Worm (Caenorhabditis elegans) whole organism, L1 larva: Measurements from ENCODE around the gene R31.2.

Experiments used
- C04F5.9 ChIP-seq: sonication (generic microtip); optimal IDR thresholded peaks from 2 replicates; lab custom pipeline; 2016; ENCODE audit warnings: missing genetic modification characterization, missing compliant biosample characterization
- aha-1 ChIP-seq: fragments of 150-350 bp; optimal IDR thresholded peaks from 2 replicates; lab custom pipeline; 2014; ENCODE audit warnings: missing biosample characterization, missing genetic modification characterization
- alr-1 ChIP-seq: fragments of 200-800 bp; sonication (Bioruptor generic); optimal IDR thresholded peaks from 2 replicates; lab custom pipeline; 2018; ENCODE audit warnings: borderline replicate concordance, mild to moderate bottlenecking, missing genetic modification characterization, missing compliant biosample characterization
- aly-2 ChIP-seq: fragments of 150-350 bp; optimal IDR thresholded peaks from 2 replicates; lab custom pipeline; 2014; ENCODE audit warnings: missing biosample characterization, missing genetic modification characterization
- blmp-1 ChIP-seq: fragments of 150-350 bp; optimal IDR thresholded peaks from 2 replicates; lab custom pipeline; 2014; ENCODE audit warnings: missing biosample characterization, missing genetic modification characterization
- ceh-88 ChIP-seq: fragments of 200-800 bp; sonication (Bioruptor generic); IDR thresholded peaks from 2 replicates; pipeline ENCODE4 v1.3.6; 2022; ENCODE audit warnings: missing genetic modification characterization, missing compliant biosample characterization
- ceh-90 ChIP-seq: sonication (generic microtip); optimal IDR thresholded peaks from 2 replicates; lab custom pipeline; 2016; ENCODE audit warnings: missing genetic modification characterization, missing compliant biosample characterization
- efl-1 ChIP-seq, 4 experiments: fragments of 150-350 bp; optimal IDR thresholded peaks in 3 of 4; peaks in 1 of 4; 1 replicate in 1 of 4; 2 replicates in 3 of 4; lab custom pipeline; 2014; ENCODE audit warnings: missing biosample characterization in 2 of 4, missing genetic modification characterization in 2 of 4, missing genetic modification reagents in 2 of 4
- egl-13 ChIP-seq: sonication (generic microtip); optimal IDR thresholded peaks from 2 replicates; lab custom pipeline; 2016; ENCODE audit warnings: missing genotype, missing genetic modification reagents, missing genetic modification characterization, missing compliant biosample characterization
- elt-2 ChIP-seq: sonication (generic microtip); optimal IDR thresholded peaks from 2 replicates; lab custom pipeline; 2016; ENCODE audit warnings: missing genetic modification characterization, mild to moderate bottlenecking, inconsistent platforms, missing compliant biosample characterization, missing genetic modification reagents
- ets-5 ChIP-seq: fragments of 200-800 bp; sonication (Bioruptor generic); IDR thresholded peaks from 2 replicates; pipeline ENCODE4 v1.3.6; 2022; ENCODE audit warnings: missing genetic modification characterization, missing compliant biosample characterization
- fkh-4 ChIP-seq: sonication (generic microtip); optimal IDR thresholded peaks from 2 replicates; lab custom pipeline; 2016; ENCODE audit warnings: missing compliant biosample characterization, missing genetic modification characterization, borderline replicate concordance
- hpl-2 ChIP-seq: fragments of 150-350 bp; optimal IDR thresholded peaks from 2 replicates; lab custom pipeline; 2014; ENCODE audit warnings: missing biosample characterization, missing genetic modification reagents, missing genetic modification characterization
- isw-1 ChIP-seq: fragments of 200-800 bp; sonication (Bioruptor generic); IDR thresholded peaks from 2 replicates; pipeline ENCODE4 v1.3.6; 2022; ENCODE audit warnings: missing genetic modification characterization, missing compliant biosample characterization
- lin-14 ChIP-seq: fragments of 200-800 bp; sonication (Bioruptor generic); optimal IDR thresholded peaks from 2 replicates; lab custom pipeline; 2018; ENCODE audit warnings: mild to moderate bottlenecking, missing genetic modification characterization, moderate library complexity, missing compliant biosample characterization
- lin-15B ChIP-seq: fragments of 150-350 bp; sonication (generic microtip); optimal IDR thresholded peaks from 3 replicates; lab custom pipeline; 2014; ENCODE audit warnings: missing biosample characterization, missing genetic modification characterization
- lin-35 ChIP-seq, 2 experiments: fragments of 150-350 bp; optimal IDR thresholded peaks; 2 replicates each; lab custom pipeline; 2014; ENCODE audit warnings: missing biosample characterization in 2 of 2, missing genetic modification characterization in 2 of 2, missing genetic modification reagents in 2 of 2
- lir-3 ChIP-seq: sonication (generic microtip); optimal IDR thresholded peaks from 2 replicates; lab custom pipeline; 2016; ENCODE audit warnings: mild to moderate bottlenecking, missing genetic modification characterization, moderate library complexity, missing compliant biosample characterization; ENCODE audit not compliant: poor library complexity
- lsy-2 ChIP-seq, 2 experiments: fragments of 150-350 bp; optimal IDR thresholded peaks; 2 replicates each; lab custom pipeline; 2014; ENCODE audit warnings: missing biosample characterization in 2 of 2, missing genetic modification characterization in 2 of 2
- nhr-11 ChIP-seq: fragments of 150-350 bp; optimal IDR thresholded peaks from 2 replicates; lab custom pipeline; 2014; ENCODE audit warnings: missing biosample characterization, missing genetic modification characterization
- nhr-47 ChIP-seq: sonication (generic microtip); optimal IDR thresholded peaks from 2 replicates; lab custom pipeline; 2016; ENCODE audit warnings: mild to moderate bottlenecking, missing genetic modification characterization, moderate library complexity, missing compliant biosample characterization
- nhr-71 ChIP-seq: sonication (generic microtip); optimal IDR thresholded peaks from 2 replicates; lab custom pipeline; 2016; ENCODE audit warnings: mild to moderate bottlenecking, missing genetic modification characterization, moderate library complexity, missing compliant biosample characterization
- nhr-76 ChIP-seq: sonication (generic microtip); optimal IDR thresholded peaks from 2 replicates; lab custom pipeline; 2017; ENCODE audit warnings: missing biosample characterization, missing genetic modification characterization
- nhr-77 ChIP-seq: fragments of 150-350 bp; optimal IDR thresholded peaks from 2 replicates; lab custom pipeline; 2014; ENCODE audit warnings: missing biosample characterization, missing genetic modification characterization
- nhr-85 ChIP-seq: sonication (generic microtip); peaks from one replicate; lab custom pipeline; 2016; ENCODE audit warnings: missing genetic modification characterization, inconsistent platforms, missing compliant biosample characterization
- nhr-90 ChIP-seq: sonication (generic microtip); optimal IDR thresholded peaks from 2 replicates; lab custom pipeline; 2016; ENCODE audit warnings: mild to moderate bottlenecking, missing genetic modification characterization, missing compliant biosample characterization; ENCODE audit not compliant: poor library complexity
- skn-1 ChIP-seq: fragments of 150-350 bp; optimal IDR thresholded peaks from 2 replicates; lab custom pipeline; 2014; ENCODE audit warnings: missing biosample characterization, missing genetic modification characterization
- unc-130 ChIP-seq: fragments of 150-350 bp; optimal IDR thresholded peaks from 2 replicates; lab custom pipeline; 2017; ENCODE audit warnings: missing biosample characterization, missing genetic modification characterization, inconsistent platforms
- unc-98 ChIP-seq: fragments of 200-800 bp; sonication (Bioruptor generic); IDR thresholded peaks from 2 replicates; pipeline ENCODE4 v1.3.6; 2022; ENCODE audit warnings: missing genetic modification characterization, missing compliant biosample characterization
- vab-15 ChIP-seq: sonication (generic microtip); optimal IDR thresholded peaks from 2 replicates; lab custom pipeline; 2017; ENCODE audit warnings: missing genotype, mild to moderate bottlenecking, missing genetic modification characterization, missing compliant biosample characterization
- ztf-11 ChIP-seq, 2 experiments: sonication (generic microtip); optimal IDR thresholded peaks; 2 replicates each; lab custom pipeline; 2016 to 2017; ENCODE audit warnings: missing genetic modification characterization in 2 of 2, missing biosample characterization in 1 of 2, missing compliant biosample characterization in 1 of 2
- ztf-4 ChIP-seq: fragments of 150-350 bp; optimal IDR thresholded peaks from 2 replicates; lab custom pipeline; 2014; ENCODE audit warnings: missing biosample characterization, missing genetic modification characterization

R31.2 gene

DNA sequence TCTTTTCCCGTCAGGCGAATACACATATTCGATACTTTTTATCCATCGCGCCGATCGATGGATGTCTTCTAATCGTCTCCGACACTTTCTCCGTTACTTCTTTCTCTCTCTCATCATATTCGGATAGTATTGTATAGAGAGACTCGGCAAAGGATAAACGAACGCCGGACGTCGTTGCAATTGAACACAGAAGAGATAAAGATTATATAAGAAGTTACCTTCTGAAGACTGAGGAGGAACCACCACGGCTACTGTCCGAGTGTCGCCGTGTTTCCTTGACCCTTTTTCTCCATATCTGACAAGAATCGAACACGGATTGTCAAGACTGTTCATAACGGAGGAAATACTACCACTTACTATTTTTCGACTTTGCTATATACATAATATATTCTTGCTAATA lies 18.2 kb upstream of the R31.2 start, which contains the start of gene sma-1:
Gene sma-1, plus strand, starts transcription at position 301 of the 400 bp plus-strand sequence.
- TF ChIP-seq unc-98 (GFP tag; lab: Robert Waterston, UW) = no peak
- peak; percentile 87 for TF ChIP-seq blmp-1

DNA sequence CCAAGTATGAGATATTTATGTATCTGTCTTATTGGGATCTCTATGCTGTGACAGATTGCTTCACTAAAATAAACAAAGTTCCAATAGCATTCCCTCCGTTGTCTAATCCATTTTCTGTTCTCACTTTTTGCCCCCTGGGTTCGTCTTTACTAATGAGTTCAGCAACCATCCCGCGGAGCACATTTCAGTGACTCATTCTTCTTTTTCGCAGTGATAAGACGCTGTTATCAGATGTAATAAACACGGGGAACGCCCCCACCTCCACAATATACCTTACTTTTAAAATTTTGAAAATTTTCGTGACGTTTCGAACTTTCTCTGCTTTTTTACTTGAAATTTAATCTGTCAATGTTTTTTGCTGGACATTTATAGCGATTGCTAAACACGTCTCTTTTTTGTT lies 17.2 kb upstream of the R31.2 start:
- TF ChIP-seq ceh-90 (no peak), lsy-2 (tag; optimal IDR thresholded peaks at IDR 0.05; lab: Kevin White, UChicago) (no peak), lin-15B (tag; lab: Kevin White, UChicago) (no peak), alr-1 (tag; lab: Kevin White, UChicago) (no peak), elt-2 (tag; lab: Kevin White, UChicago) (peak; percentile 18), skn-1 (no peak), isw-1 (GFP tag; lab: Robert Waterston, UW) (no peak), lir-3 (no peak)

- TF ChIP-seq nhr-47 (no peak), hpl-2 (GFP tag; lab: Kevin White, UChicago) (no peak), ztf-11 (tag; optimal IDR thresholded peaks at IDR 0.05; lab: Kevin White, UChicago) (no peak), nhr-77 (tag; lab: Kevin White, UChicago) (no peak), nhr-90 (tag; lab: Kevin White, UChicago) (no peak)
Observed at ce11 chrV:11901260-11901659, 16.1 kb upstream of the R31.2 start.

- TF ChIP-seq ztf-4 (tag; lab: Kevin White, UChicago) (no peak), nhr-85 (tag; lab: Kevin White, UChicago) (peak; percentile 2), aha-1 (no peak), aly-2 (tag; lab: Kevin White, UChicago) (no peak), lin-14 (GFP tag; lab: Kevin White, UChicago) (peak; percentile 53), unc-130 (no peak), nhr-71 (no peak), nhr-76 (tag; lab: Kevin White, UChicago) (no peak)
Observed at ce11 chrV:11902161-11902560, 15.2 kb upstream of the R31.2 start.

DNA sequence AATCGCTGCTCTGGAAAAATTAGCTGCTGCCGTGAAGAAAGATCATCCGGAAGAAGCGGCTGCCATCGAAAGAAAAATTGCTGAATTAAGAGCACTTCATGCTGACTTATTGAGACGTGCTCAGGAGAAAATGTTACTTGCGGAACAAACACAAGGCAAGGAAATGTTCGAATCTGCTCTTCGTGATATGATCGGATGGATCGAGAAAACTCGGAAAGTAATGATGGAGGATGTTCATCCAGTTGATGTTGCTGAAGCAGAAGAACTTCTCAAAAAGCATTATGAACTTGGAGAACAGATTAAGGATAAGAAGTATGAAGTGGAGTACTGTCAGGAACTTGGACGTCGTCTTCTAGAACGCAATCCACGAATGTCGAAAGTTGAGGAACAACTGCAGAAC lies 11.4 kb upstream of the R31.2 start:
- no peak for TF ChIP-seq C04F5.9 (tag; lab: Kevin White, UChicago)
- no peak for TF ChIP-seq nhr-11 (tag; lab: Kevin White, UChicago)
- TF ChIP-seq aly-2 (tag; lab: Kevin White, UChicago) = no peak
- no peak for TF ChIP-seq egl-13
- no peak for TF ChIP-seq vab-15 (tag; lab: Kevin White, UChicago)
- TF ChIP-seq ztf-4 (tag; lab: Kevin White, UChicago) = no peak
- no peak for TF ChIP-seq isw-1 (GFP tag; lab: Robert Waterston, UW)
- no peak for TF ChIP-seq fkh-4 (tag; lab: Kevin White, UChicago)
- TF ChIP-seq ets-5 (GFP tag; lab: Robert Waterston, UW) = no peak
- no peak for TF ChIP-seq hpl-2 (GFP tag; lab: Kevin White, UChicago)
- TF ChIP-seq lin-35 (GFP tag; optimal IDR thresholded peaks at IDR 0.05; lab: Kevin White, UChicago) = no peak
- no peak for TF ChIP-seq nhr-90 (tag; lab: Kevin White, UChicago)

- peak; percentile 48 for TF ChIP-seq aly-2 (tag; lab: Kevin White, UChicago)
- TF ChIP-seq ceh-88 (GFP tag; lab: Robert Waterston, UW) = no peak
- TF ChIP-seq efl-1 (optimal IDR thresholded peaks at IDR 0.05; lab: Kevin White, UChicago) = no peak
- peak in 1 of 2 experiments; percentile 86 for TF ChIP-seq efl-1 (GFP tag; optimal IDR thresholded peaks at IDR 0.05 in 1 of 2; lab: Kevin White, UChicago)
Observed at ce11 chrV:11913283-11913682, 4.1 kb upstream of the R31.2 start.
